Worm (Caenorhabditis elegans) whole organism, L1 larva: ENCODE results near the gene Y47D7A.9.

Source experiments
- C16A3.4 ChIP-seq: fragments of 150-350 bp; optimal IDR thresholded peaks from 2 replicates; lab custom pipeline; 2014; ENCODE audit warnings: missing biosample characterization, missing genetic modification characterization
- Y116A8C.19 ChIP-seq: sonication (generic microtip); optimal IDR thresholded peaks from 2 replicates; lab custom pipeline; 2016; ENCODE audit warnings: missing compliant biosample characterization, missing genetic modification characterization, borderline replicate concordance
- alr-1 ChIP-seq: fragments of 200-800 bp; sonication (Bioruptor generic); optimal IDR thresholded peaks from 2 replicates; lab custom pipeline; 2018; ENCODE audit warnings: borderline replicate concordance, mild to moderate bottlenecking, missing genetic modification characterization, missing compliant biosample characterization
- aly-2 ChIP-seq: fragments of 150-350 bp; optimal IDR thresholded peaks from 2 replicates; lab custom pipeline; 2014; ENCODE audit warnings: missing biosample characterization, missing genetic modification characterization
- ceh-63 ChIP-seq: fragments of 200-800 bp; sonication (Bioruptor generic); optimal IDR thresholded peaks from 2 replicates; lab custom pipeline; 2018; ENCODE audit warnings: mild to moderate bottlenecking, missing genetic modification characterization, missing compliant biosample characterization
- ceh-8 ChIP-seq: fragments of 200-800 bp; sonication (Bioruptor generic); optimal IDR thresholded peaks from 2 replicates; lab custom pipeline; 2018; ENCODE audit warnings: mild to moderate bottlenecking, missing genetic modification characterization, moderate library complexity, missing compliant biosample characterization
- ceh-82 ChIP-seq, 3 experiments: fragments of 150-350 bp in 1 of 3; sonication (generic microtip) in 2 of 3; optimal IDR thresholded peaks; 2 replicates each; lab custom pipeline; 2014 to 2017; ENCODE audit warnings: missing biosample characterization in 3 of 3, missing genetic modification characterization in 3 of 3
- dpl-1 ChIP-seq, 3 experiments: fragments of 150-350 bp in 2 of 3; sonication (generic microtip) in 1 of 3; optimal IDR thresholded peaks; 2 replicates each; lab custom pipeline; 2014 to 2017; ENCODE audit warnings: missing biosample characterization in 3 of 3, missing genetic modification characterization in 3 of 3, missing genetic modification reagents in 3 of 3
- efl-3 ChIP-seq: fragments of 200-800 bp; sonication (Bioruptor generic); optimal IDR thresholded peaks from 2 replicates; lab custom pipeline; 2018; ENCODE audit warnings: mild to moderate bottlenecking, missing genetic modification characterization, missing compliant biosample characterization
- egl-27 ChIP-seq, 2 experiments: fragments of 150-350 bp in 1 of 2; sonication (generic microtip); optimal IDR thresholded peaks; 3 replicates each; lab custom pipeline; 2017 to 2018; ENCODE audit warnings: missing biosample characterization in 2 of 2, missing genetic modification characterization in 2 of 2, missing genetic modification reagents in 2 of 2
- elt-2 ChIP-seq: sonication (generic microtip); optimal IDR thresholded peaks from 2 replicates; lab custom pipeline; 2016; ENCODE audit warnings: missing genetic modification characterization, mild to moderate bottlenecking, inconsistent platforms, missing compliant biosample characterization, missing genetic modification reagents
- elt-3 ChIP-seq, 6 experiments: fragments of 150-350 bp in 1 of 6; sonication (generic microtip); optimal IDR thresholded peaks; 2 replicates each; lab custom pipeline; 2017 to 2018; ENCODE audit warnings: missing biosample characterization in 6 of 6, missing genetic modification characterization in 6 of 6, inconsistent platforms in 1 of 6
- fkh-10 ChIP-seq: sonication (generic microtip); optimal IDR thresholded peaks from 2 replicates; lab custom pipeline; 2017; ENCODE audit warnings: missing biosample characterization, missing genetic modification reagents, missing genetic modification characterization
- fkh-4 ChIP-seq: sonication (generic microtip); optimal IDR thresholded peaks from 2 replicates; lab custom pipeline; 2016; ENCODE audit warnings: missing compliant biosample characterization, missing genetic modification characterization, borderline replicate concordance
- fkh-8 ChIP-seq: sonication (generic microtip); optimal IDR thresholded peaks from 2 replicates; lab custom pipeline; 2016; ENCODE audit warnings: mild to moderate bottlenecking, missing genetic modification characterization, missing compliant biosample characterization
- fos-1 ChIP-seq: fragments of 150-350 bp; optimal IDR thresholded peaks from 2 replicates; lab custom pipeline; 2014; ENCODE audit warnings: missing biosample characterization, missing genetic modification characterization
- grh-1 ChIP-seq: fragments of 200-800 bp; sonication (Bioruptor generic); IDR thresholded peaks from 2 replicates; pipeline ENCODE4 v1.3.6; 2022; ENCODE audit warnings: missing genetic modification reagents, missing genetic modification characterization, missing compliant biosample characterization
- hpl-2 ChIP-seq: fragments of 150-350 bp; optimal IDR thresholded peaks from 2 replicates; lab custom pipeline; 2014; ENCODE audit warnings: missing biosample characterization, missing genetic modification reagents, missing genetic modification characterization
- irx-1 ChIP-seq: sonication (generic microtip); optimal IDR thresholded peaks from 2 replicates; lab custom pipeline; 2016; ENCODE audit warnings: missing genetic modification characterization, missing compliant biosample characterization
- isw-1 ChIP-seq: fragments of 200-800 bp; sonication (Bioruptor generic); IDR thresholded peaks from 2 replicates; pipeline ENCODE4 v1.3.6; 2022; ENCODE audit warnings: missing genetic modification characterization, missing compliant biosample characterization
- lin-15B ChIP-seq: fragments of 150-350 bp; sonication (generic microtip); optimal IDR thresholded peaks from 3 replicates; lab custom pipeline; 2014; ENCODE audit warnings: missing biosample characterization, missing genetic modification characterization
- lin-35 ChIP-seq, 2 experiments: fragments of 150-350 bp; optimal IDR thresholded peaks; 2 replicates each; lab custom pipeline; 2014; ENCODE audit warnings: missing biosample characterization in 2 of 2, missing genetic modification characterization in 2 of 2, missing genetic modification reagents in 2 of 2
- lin-39 ChIP-seq: fragments of 150-350 bp; optimal IDR thresholded peaks from 2 replicates; lab custom pipeline; 2014; ENCODE audit warnings: missing biosample characterization, missing genetic modification reagents, missing genetic modification characterization
- lsy-2 ChIP-seq, 2 experiments: fragments of 150-350 bp; optimal IDR thresholded peaks; 2 replicates each; lab custom pipeline; 2014; ENCODE audit warnings: missing biosample characterization in 2 of 2, missing genetic modification characterization in 2 of 2
- mef-2 ChIP-seq: fragments of 150-350 bp; optimal IDR thresholded peaks from 2 replicates; lab custom pipeline; 2014; ENCODE audit warnings: missing biosample characterization, missing genetic modification characterization
- mep-1 ChIP-seq: fragments of 150-350 bp; optimal IDR thresholded peaks from 2 replicates; lab custom pipeline; 2014; ENCODE audit warnings: missing biosample characterization, missing genetic modification characterization
- nhr-11 ChIP-seq: fragments of 150-350 bp; optimal IDR thresholded peaks from 2 replicates; lab custom pipeline; 2014; ENCODE audit warnings: missing biosample characterization, missing genetic modification characterization
- nhr-19 ChIP-seq: fragments of 200-800 bp; sonication (Bioruptor generic); conservative IDR thresholded peaks from 2 replicates; pipeline ENCODE4 v1.3.6; 2022; ENCODE audit warnings: missing genetic modification characterization, missing compliant biosample characterization
- nhr-71 ChIP-seq: sonication (generic microtip); optimal IDR thresholded peaks from 2 replicates; lab custom pipeline; 2016; ENCODE audit warnings: mild to moderate bottlenecking, missing genetic modification characterization, moderate library complexity, missing compliant biosample characterization
- nhr-77 ChIP-seq: fragments of 150-350 bp; optimal IDR thresholded peaks from 2 replicates; lab custom pipeline; 2014; ENCODE audit warnings: missing biosample characterization, missing genetic modification characterization
- pag-3 ChIP-seq: sonication (generic microtip); optimal IDR thresholded peaks from 2 replicates; lab custom pipeline; 2017; ENCODE audit warnings: missing genetic modification characterization, mild to moderate bottlenecking, missing compliant biosample characterization, antibody characterized with exemption, borderline replicate concordance; ENCODE audit not compliant: insufficient read depth
- snpc-4 ChIP-seq: fragments of 150-350 bp; optimal IDR thresholded peaks from 2 replicates; lab custom pipeline; 2014; ENCODE audit warnings: missing biosample characterization, missing genetic modification characterization
- snu-23 ChIP-seq: sonication (generic microtip); optimal IDR thresholded peaks from 2 replicates; lab custom pipeline; 2016; ENCODE audit warnings: missing genetic modification characterization, missing compliant biosample characterization
- sox-4 ChIP-seq: sonication (generic microtip); optimal IDR thresholded peaks from 2 replicates; lab custom pipeline; 2016; ENCODE audit warnings: missing genetic modification characterization, missing compliant biosample characterization
- sptf-1 ChIP-seq: fragments of 150-350 bp; optimal IDR thresholded peaks from 2 replicates; lab custom pipeline; 2014; ENCODE audit warnings: missing biosample characterization, missing genetic modification characterization
- tlp-1 ChIP-seq: fragments of 150-350 bp; optimal IDR thresholded peaks from 2 replicates; lab custom pipeline; 2014; ENCODE audit warnings: missing biosample characterization, missing genetic modification characterization
- unc-62 ChIP-seq: fragments of 150-350 bp; optimal IDR thresholded peaks from 2 replicates; lab custom pipeline; 2014; ENCODE audit warnings: missing biosample characterization, missing genetic modification reagents, missing genetic modification characterization
- unc-86 ChIP-seq: sonication (generic microtip); optimal IDR thresholded peaks from 2 replicates; lab custom pipeline; 2016; ENCODE audit warnings: missing genetic modification characterization, missing compliant biosample characterization
- unc-98 ChIP-seq: fragments of 200-800 bp; sonication (Bioruptor generic); IDR thresholded peaks from 2 replicates; pipeline ENCODE4 v1.3.6; 2022; ENCODE audit warnings: missing genetic modification characterization, missing compliant biosample characterization
- ztf-4 ChIP-seq: fragments of 150-350 bp; optimal IDR thresholded peaks from 2 replicates; lab custom pipeline; 2014; ENCODE audit warnings: missing biosample characterization, missing genetic modification characterization

Gene Y47D7A.9

DNA sequence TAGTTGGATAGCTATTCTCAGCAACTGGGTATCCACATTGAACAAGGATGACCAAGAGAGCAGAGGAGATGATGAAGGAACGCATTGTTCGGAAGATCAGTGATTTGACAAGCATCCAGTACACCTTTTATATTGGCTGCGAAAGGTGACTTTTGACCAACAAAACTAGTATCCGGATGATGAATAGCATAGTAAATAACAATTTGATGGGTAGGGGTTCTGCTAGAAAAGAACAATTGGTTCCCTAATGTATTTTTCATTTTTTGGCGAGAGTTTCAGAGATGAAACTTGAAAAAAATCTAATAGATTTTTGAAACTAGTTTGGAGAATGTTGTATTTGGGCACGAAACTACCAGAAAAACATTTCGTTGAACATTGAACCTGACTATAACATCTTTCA is 4.4 kb upstream of the Y47D7A.9 start, which contains the start of gene Y47D7A.11:
Y47D7A.11 (minus strand) TSS at position 101 of the 400 bp plus-strand sequence.
- no peak for TF ChIP-seq dpl-1 (GFP tag; optimal IDR thresholded peaks at IDR 0.05; lab: Kevin White, UChicago)
- TF ChIP-seq unc-62 (GFP tag; lab: Kevin White, UChicago), result no peak
- no peak for TF ChIP-seq nhr-19 (GFP tag; lab: Robert Waterston, UW)
- no peak for TF ChIP-seq nhr-11 (tag; lab: Kevin White, UChicago)
- TF ChIP-seq sox-4 (tag; lab: Kevin White, UChicago), result no peak
- TF ChIP-seq grh-1 (GFP tag; lab: Robert Waterston, UW), result no peak
- no peak for TF ChIP-seq pag-3 (tag; lab: Kevin White, UChicago)
- no peak for TF ChIP-seq fkh-4 (tag; lab: Kevin White, UChicago)
- TF ChIP-seq C16A3.4 (tag; lab: Kevin White, UChicago), result no peak
- TF ChIP-seq ztf-4 (tag; lab: Kevin White, UChicago), result no peak
- no peak for TF ChIP-seq elt-3 (tag; optimal IDR thresholded peaks at IDR 0.05; lab: Kevin White, UChicago)
- TF ChIP-seq lin-39 (tag; lab: Kevin White, UChicago), result no peak
- TF ChIP-seq sptf-1 (tag; lab: Kevin White, UChicago), result no peak
- TF ChIP-seq ceh-8 (GFP tag; lab: Kevin White, UChicago), result no peak
- no peak for TF ChIP-seq nhr-71 (tag; lab: Kevin White, UChicago)
- no peak for TF ChIP-seq fkh-10
- TF ChIP-seq Y116A8C.19 (tag; lab: Kevin White, UChicago), result no peak
- TF ChIP-seq irx-1 (tag; lab: Kevin White, UChicago), result no peak
- no peak for TF ChIP-seq alr-1
- TF ChIP-seq ceh-63 (GFP tag; lab: Kevin White, UChicago), result no peak
- TF ChIP-seq, all 84 proteins: peak for 0

DNA sequence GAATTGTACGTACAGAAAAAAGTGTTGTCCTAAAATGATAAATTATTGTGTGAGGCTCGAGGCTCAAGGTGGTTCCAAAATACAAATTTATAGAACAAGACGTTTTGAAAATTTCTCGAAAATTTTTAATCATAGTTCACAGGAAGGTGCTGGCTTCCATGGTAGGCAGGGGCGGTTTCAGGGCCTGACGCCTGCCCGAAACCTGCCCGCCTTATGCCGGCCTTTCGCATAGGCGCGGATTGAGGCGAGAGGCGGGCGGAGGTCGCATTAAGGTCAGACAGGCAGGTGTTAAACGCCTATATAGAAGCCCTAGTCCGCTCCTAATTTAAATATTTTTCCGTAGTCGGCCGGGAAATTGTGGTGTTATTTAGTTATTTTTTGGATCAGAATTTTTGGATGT is 673 bp downstream of the Y47D7A.9 start:
- TF ChIP-seq pag-3 (tag; lab: Kevin White, UChicago) (no peak), lin-15B (tag; lab: Kevin White, UChicago) (no peak), fkh-8 (tag; lab: Kevin White, UChicago) (no peak), tlp-1 (tag; lab: Kevin White, UChicago) (no peak), mef-2 (tag; lab: Kevin White, UChicago) (no peak), aly-2 (tag; lab: Kevin White, UChicago) (no peak), snpc-4 (tag; lab: Kevin White, UChicago) (no peak), lsy-2 (tag; optimal IDR thresholded peaks at IDR 0.05; lab: Kevin White, UChicago) (no peak), sptf-1 (tag; lab: Kevin White, UChicago) (no peak), unc-98 (GFP tag; lab: Robert Waterston, UW) (no peak), fos-1 (tag; lab: Kevin White, UChicago) (no peak), hpl-2 (GFP tag; lab: Kevin White, UChicago) (no peak), nhr-11 (tag; lab: Kevin White, UChicago) (no peak), lin-35 (GFP tag; optimal IDR thresholded peaks at IDR 0.05; lab: Kevin White, UChicago) (no peak), ceh-82 (tag; optimal IDR thresholded peaks at IDR 0.05; lab: Kevin White, UChicago) (no peak), egl-27 (tag; optimal IDR thresholded peaks at IDR 0.05; lab: Kevin White, UChicago) (no peak), nhr-19 (GFP tag; lab: Robert Waterston, UW) (no peak), irx-1 (tag; lab: Kevin White, UChicago) (no peak), ztf-4 (tag; lab: Kevin White, UChicago) (no peak)

DNA sequence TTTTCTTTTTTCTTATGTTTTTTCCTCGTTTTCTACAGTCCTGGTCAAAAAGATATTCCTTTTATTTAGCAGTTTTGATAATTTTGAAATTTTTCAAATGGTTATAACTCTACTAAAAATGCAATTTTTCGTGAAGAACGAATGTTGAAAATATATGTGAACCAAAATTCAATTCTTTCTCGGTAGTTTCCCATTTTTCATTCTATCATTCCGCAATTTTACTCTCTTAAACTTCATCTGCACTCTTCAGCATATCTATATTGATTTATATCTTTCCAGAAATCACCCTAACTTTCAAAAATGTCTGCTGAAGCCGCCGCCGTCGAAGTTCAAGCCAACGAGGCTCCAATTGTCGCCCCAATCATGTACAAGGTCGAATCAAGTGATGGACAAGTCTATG is 1.6 kb downstream of the Y47D7A.9 start, which contains the start of gene skr-7:
skr-7 (plus strand) TSS at position 301 of the 400 bp plus-strand sequence.
- no peak for TF ChIP-seq snu-23 (GFP tag; lab: Kevin White, UChicago)
- no peak for TF ChIP-seq efl-3
- no peak for TF ChIP-seq elt-2 (tag; lab: Kevin White, UChicago)
- TF ChIP-seq nhr-77, result no peak
- TF ChIP-seq nhr-19 (GFP tag; lab: Robert Waterston, UW), result no peak
- TF ChIP-seq isw-1 (GFP tag; lab: Robert Waterston, UW), result no peak
- no peak for TF ChIP-seq unc-86 (tag; lab: Kevin White, UChicago)
- TF ChIP-seq mep-1, result no peak
- TF ChIP-seq, all 84 proteins: peak for 0
